Worm (Caenorhabditis elegans): ENCODE data around the gene R02F2.8.
A peak's percentile ranks its signal among the peaks of the same experiment; 100 is the strongest.

Gene R02F2.8

ce11 chrIII:5495168-5495567, at the start of gene R02F2.8:
R02F2.8 (minus strand) TSS chrIII:5495268.
- TF ChIP-seq fkh-10 (GFP tag; optimal IDR thresholded peaks at IDR 0.05): no peak
- no peak for TF ChIP-seq ama-1 (optimal IDR thresholded peaks at IDR 0.05)
- TF ChIP-seq snpc-4 (tag; optimal IDR thresholded peaks at IDR 0.05): no peak
- no peak for TF ChIP-seq ceh-9 (tag; optimal IDR thresholded peaks at IDR 0.05)
- no peak for TF ChIP-seq nhr-43 (tag; optimal IDR thresholded peaks at IDR 0.05; ENCODE audit: poor library complexity, severe bottlenecking)
- no peak for TF ChIP-seq lin-15B (tag; optimal IDR thresholded peaks at IDR 0.05)
- TF ChIP-seq nfya-1 (tag; optimal IDR thresholded peaks at IDR 0.05; ENCODE audit: insufficient read depth): no peak
- TF ChIP-seq nhr-76 (tag; optimal IDR thresholded peaks at IDR 0.05): no peak
- no peak for TF ChIP-seq nhr-28 (tag; optimal IDR thresholded peaks at IDR 0.05)
- no peak for TF ChIP-seq ztf-11 (tag; optimal IDR thresholded peaks at IDR 0.05)
- no peak for TF ChIP-seq unc-62 (GFP tag; optimal IDR thresholded peaks at IDR 0.05)
- no peak for TF ChIP-seq hmg-11 (tag; optimal IDR thresholded peaks at IDR 0.05)
- TF ChIP-seq R02D3.7 (tag; optimal IDR thresholded peaks at IDR 0.05): no peak

- TF ChIP-seq lin-39 (tag; optimal IDR thresholded peaks at IDR 0.05): no peak
- no peak for TF ChIP-seq unc-39 (tag; optimal IDR thresholded peaks at IDR 0.05)
- TF ChIP-seq lsy-12 (tag; optimal IDR thresholded peaks at IDR 0.05): no peak
- no peak for TF ChIP-seq snpc-4 (tag; optimal IDR thresholded peaks at IDR 0.05)
- TF ChIP-seq zag-1 (tag; optimal IDR thresholded peaks at IDR 0.05): no peak
- no peak for TF ChIP-seq pqm-1 (tag; optimal IDR thresholded peaks at IDR 0.05)
- no peak for TF ChIP-seq ceh-16 (tag; optimal IDR thresholded peaks at IDR 0.05)
- TF ChIP-seq nhr-77 (tag; optimal IDR thresholded peaks at IDR 0.05): no peak
- TF ChIP-seq egl-27 (tag; optimal IDR thresholded peaks at IDR 0.05): no peak
- TF ChIP-seq elt-3 (tag; optimal IDR thresholded peaks at IDR 0.05): no peak
- TF ChIP-seq ztf-11 (tag; optimal IDR thresholded peaks at IDR 0.05): no peak
- no peak for TF ChIP-seq jun-1 (tag; optimal IDR thresholded peaks at IDR 0.05)
- TF ChIP-seq nhr-28 (tag; optimal IDR thresholded peaks at IDR 0.05): no peak
- TF ChIP-seq nhr-25 (tag; optimal IDR thresholded peaks at IDR 0.05): no peak
- no peak for TF ChIP-seq egl-5 (tag; optimal IDR thresholded peaks at IDR 0.05)
These were observed 48.8 kb upstream of the R02F2.8 start, which contains the start of gene D1044.1 for ce11 chrIII:5543727-5544345. D1044.1 (plus strand) TSS chrIII:5544295.

- no peak for TF ChIP-seq ama-1 (optimal IDR thresholded peaks at IDR 0.05)
- TF ChIP-seq aly-2 (tag; optimal IDR thresholded peaks at IDR 0.05): no peak
- TF ChIP-seq ceh-9 (tag; optimal IDR thresholded peaks at IDR 0.05): no peak
- TF ChIP-seq ZK546.5 (tag; optimal IDR thresholded peaks at IDR 0.05): no peak
- no peak for TF ChIP-seq elt-2 (tag; optimal IDR thresholded peaks at IDR 0.05)
- TF ChIP-seq hmg-11 (tag; optimal IDR thresholded peaks at IDR 0.05): no peak
- TF ChIP-seq fos-1 (tag; optimal IDR thresholded peaks at IDR 0.05): no peak
- TF ChIP-seq ceh-16 (tag; optimal IDR thresholded peaks at IDR 0.05): no peak
- no peak for TF ChIP-seq egl-5 (tag; optimal IDR thresholded peaks at IDR 0.05)
- TF ChIP-seq snpc-4 (tag; optimal IDR thresholded peaks at IDR 0.05): no peak
- TF ChIP-seq nhr-23 (tag; optimal IDR thresholded peaks at IDR 0.05): no peak
- no peak for TF ChIP-seq ceh-82 (tag; optimal IDR thresholded peaks at IDR 0.05)
- TF ChIP-seq nhr-28 (tag; optimal IDR thresholded peaks at IDR 0.05): no peak
- no peak for TF ChIP-seq nhr-12 (tag; optimal IDR thresholded peaks at IDR 0.05)
- TF ChIP-seq mdl-1 (tag; optimal IDR thresholded peaks at IDR 0.05): no peak
- no peak for TF ChIP-seq egl-27 (tag; optimal IDR thresholded peaks at IDR 0.05)
- TF ChIP-seq sea-2 (GFP tag; optimal IDR thresholded peaks at IDR 0.05): no peak
- TF ChIP-seq nhr-43 (tag; optimal IDR thresholded peaks at IDR 0.05; ENCODE audit: poor library complexity, severe bottlenecking): no peak
- no peak for TF ChIP-seq nhr-11 (tag; optimal IDR thresholded peaks at IDR 0.05)
These were observed 48.0 kb upstream of the R02F2.8 start, which contains the start of gene D1044.6 for ce11 chrIII:5543050-5543449. D1044.6 (minus strand) TSS chrIII:5543177.

ce11 chrIII:5541777-5542176, 46.7 kb upstream of the R02F2.8 start:
- TF ChIP-seq zag-1 (tag; optimal IDR thresholded peaks at IDR 0.05) (no peak), hmg-11 (tag; optimal IDR thresholded peaks at IDR 0.05) (peak; percentile 26), nhr-23 (tag; optimal IDR thresholded peaks at IDR 0.05) (no peak), ztf-11 (tag; optimal IDR thresholded peaks at IDR 0.05) (no peak), ZK546.5 (tag; optimal IDR thresholded peaks at IDR 0.05) (no peak), eor-1 (tag; optimal IDR thresholded peaks at IDR 0.05) (no peak), nhr-25 (tag; optimal IDR thresholded peaks at IDR 0.05) (peak; percentile 37)
